Fruit fly (Drosophila melanogaster): ENCODE measurements around the gene Dys.
A peak's percentile ranks its signal among the peaks of the same experiment; 100 is the strongest.

The Dys gene

DNA sequence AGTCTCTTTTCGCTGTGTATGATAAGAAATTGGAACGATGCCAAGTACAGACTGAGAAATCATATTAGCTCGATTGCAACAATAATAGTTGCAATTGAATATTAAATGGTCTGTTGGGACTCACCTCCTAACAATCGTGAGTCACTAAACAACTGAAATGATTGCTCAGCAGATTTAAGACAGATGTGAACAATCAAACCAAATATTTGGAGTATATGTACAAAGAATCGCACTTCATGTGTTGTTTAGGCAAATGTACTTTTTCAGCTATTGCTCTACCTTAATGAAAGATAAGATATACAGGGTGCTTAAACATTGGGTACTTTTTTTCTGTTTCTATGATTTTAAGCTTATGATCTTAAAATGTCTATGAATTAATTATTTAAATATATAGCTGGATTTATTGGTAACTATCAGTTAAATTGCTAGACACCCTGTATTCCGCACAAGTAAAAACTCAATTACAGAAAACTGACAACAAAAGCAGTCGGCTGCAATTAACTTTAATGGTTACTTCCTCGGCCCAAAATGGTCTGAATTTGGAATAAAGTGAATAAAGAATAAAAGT is 180.7 kb downstream of the Dys start (continued):
- TF ChIP-seq lola (GFP tag; optimal IDR thresholded peaks at IDR 0.05): peak in 1 of 3 experiments; percentile 71
- TF ChIP-seq Hmx (GFP tag; optimal IDR thresholded peaks at IDR 0.05): no peak
- TF ChIP-seq CG6791 (GFP tag; IDR thresholded peaks at IDR 0.05; ENCODE audit: partially characterized antibody): no peak
- peak; percentile 93 for TF ChIP-seq ci (GFP tag; IDR thresholded peaks at IDR 0.05)
- peak; percentile 87 for TF ChIP-seq ken (GFP tag; IDR thresholded peaks at IDR 0.05)
- TF ChIP-seq Ada2b (GFP tag; IDR thresholded peaks at IDR 0.05): peak; percentile 87
- peak; percentile 86 for TF ChIP-seq fd3F (GFP tag; optimal IDR thresholded peaks at IDR 0.05)
- TF ChIP-seq Nf-YA (GFP tag; IDR thresholded peaks at IDR 0.05): peak; percentile 73
- TF ChIP-seq CG14860 (GFP tag; IDR thresholded peaks at IDR 0.05; ENCODE audit: partially characterized antibody): no peak
- TF ChIP-seq Sox100B (GFP tag; optimal IDR thresholded peaks at IDR 0.05): peak; percentile 88
- TF ChIP-seq CG3281 (GFP tag; optimal IDR thresholded peaks at IDR 0.05): peak; percentile 91
- TF ChIP-seq CG18599 (GFP tag; optimal IDR thresholded peaks at IDR 0.05): peak; percentile 89
- no peak for TF ChIP-seq chinmo (GFP tag; IDR thresholded peaks at IDR 0.05; ENCODE audit: partially characterized antibody)
- TF ChIP-seq zfh2 (GFP tag; optimal IDR thresholded peaks at IDR 0.05): peak; percentile 40
- TF ChIP-seq pfk (GFP tag; optimal IDR thresholded peaks at IDR 0.05): no peak
- TF ChIP-seq CG6689 (GFP tag; IDR thresholded peaks at IDR 0.05): peak; percentile 87
- TF ChIP-seq CG16813 (GFP tag; IDR thresholded peaks at IDR 0.05; ENCODE audit: partially characterized antibody): no peak
- peak; percentile 74 for TF ChIP-seq CG8281 (tag; optimal IDR thresholded peaks at IDR 0.05)
- peak; percentile 59; the same call in 1 of the 2 replicates for TF ChIP-seq Doc2 (GFP tag; IDR thresholded peaks at IDR 0.05)
- TF ChIP-seq stwl (tag; optimal IDR thresholded peaks at IDR 0.05): peak; percentile 15
- TF ChIP-seq disco-r (GFP tag; optimal IDR thresholded peaks at IDR 0.05): peak; percentile 28
- no peak for TF ChIP-seq fru (optimal IDR thresholded peaks at IDR 0.05)
- TF ChIP-seq CG11560 (tag; IDR thresholded peaks at IDR 0.05): peak; percentile 44; the same call in 1 of the 3 replicates
- peak; percentile 77 for TF ChIP-seq CG18619 (GFP tag; optimal IDR thresholded peaks at IDR 0.05)
- TF ChIP-seq CG32532 (GFP tag; IDR thresholded peaks at IDR 0.05): peak; percentile 92
- TF ChIP-seq CG10543 (GFP tag; optimal IDR thresholded peaks at IDR 0.05): peak; percentile 51
- TF ChIP-seq CG8944 (GFP tag; optimal IDR thresholded peaks at IDR 0.05): peak; percentile 36
- peak; percentile 65; the same call in 2 of the 3 replicates for TF ChIP-seq Mrtf (GFP tag; IDR thresholded peaks at IDR 0.05)
- peak; percentile 83 for TF ChIP-seq CrebB (tag; optimal IDR thresholded peaks at IDR 0.05)
- TF ChIP-seq peb (GFP tag; IDR thresholded peaks at IDR 0.05): peak; percentile 56; the same call in 1 of the 2 replicates
- TF ChIP-seq dpn (GFP tag; optimal IDR thresholded peaks at IDR 0.05): peak; percentile 59 to 75
- peak; percentile 91 for TF ChIP-seq Med (GFP tag)
- no peak for TF ChIP-seq shn (GFP tag; optimal IDR thresholded peaks at IDR 0.05)
- no peak for TF ChIP-seq knrl (GFP tag; IDR thresholded peaks at IDR 0.05; ENCODE audit: partially characterized antibody)
- TF ChIP-seq esg (GFP tag; conservative IDR thresholded peaks at IDR 0.05): peak; percentile 80
- peak; percentile 1 for TF ChIP-seq CG33213 (GFP tag; optimal IDR thresholded peaks at IDR 0.05)
- TF ChIP-seq CG6765 (GFP tag; optimal IDR thresholded peaks at IDR 0.05): peak; percentile 85
- TF ChIP-seq CG9609 (GFP tag; optimal IDR thresholded peaks at IDR 0.05): peak; percentile 18
- TF ChIP-seq CG17328 (GFP tag; IDR thresholded peaks at IDR 0.05): peak; percentile 89
- no peak; the same call in 1 of the 2 replicates for TF ChIP-seq CG9215 (GFP tag; IDR thresholded peaks at IDR 0.05)
- TF ChIP-seq Chrac-16 (GFP tag; optimal IDR thresholded peaks at IDR 0.05): peak; percentile 50
- peak; percentile 70 for TF ChIP-seq rib (GFP tag; IDR thresholded peaks at IDR 0.05)
- TF ChIP-seq CG6254 (GFP tag; optimal IDR thresholded peaks at IDR 0.05): peak; percentile 84
- peak; percentile 90 for TF ChIP-seq CG11696 (GFP tag; IDR thresholded peaks at IDR 0.05)
- peak; percentile 73 for TF ChIP-seq Hsf (GFP tag; optimal IDR thresholded peaks at IDR 0.05)
- TF ChIP-seq grn (GFP tag; optimal IDR thresholded peaks at IDR 0.05): no peak
- TF ChIP-seq mirr (GFP tag; optimal IDR thresholded peaks at IDR 0.05): peak; percentile 66
- peak; percentile 74 for TF ChIP-seq GATAe (GFP tag; conservative IDR thresholded peaks at IDR 0.05)
- TF ChIP-seq aop (GFP tag; IDR thresholded peaks at IDR 0.05): no peak
- TF ChIP-seq CG7372 (GFP tag; IDR thresholded peaks at IDR 0.05): peak; percentile 82
